Worm (Caenorhabditis elegans): ENCODE data around the gene twk-3.

- TF ChIP-seq ztf-29 (GFP tag; IDR thresholded peaks at IDR 0.05) (no peak), flt-1 (GFP tag; IDR thresholded peaks at IDR 0.05) (no peak), cog-1 (tag; optimal IDR thresholded peaks at IDR 0.05) (no peak), ref-1 (GFP tag; conservative IDR thresholded peaks at IDR 0.05) (no peak)
Measured at ce11 chrII:8180281-8180680, 32.3 kb downstream of the twk-3 start, which contains the start of gene T05C12.4.

Measured in whole organism, midembryonic.